Fruit fly (Drosophila melanogaster) whole organism, pupa: ENCODE results near the gene CG34303.

ENCODE experiments used
- CG15710 ChIP-seq: fragments of 200-800 bp; sonication (Bioruptor generic); optimal IDR thresholded peaks from 2 replicates; lab custom pipeline; 2018; ENCODE audit warnings: missing biosample characterization, mild to moderate bottlenecking, missing genetic modification characterization, moderate library complexity
- CG34367 ChIP-seq: fragments of 200-800 bp; sonication (Bioruptor generic); optimal IDR thresholded peaks from 2 replicates; lab custom pipeline; 2018; ENCODE audit warnings: missing biosample characterization, mild to moderate bottlenecking, missing genetic modification characterization
- D1 ChIP-seq: fragments of 200-800 bp; sonication (Bioruptor generic); optimal IDR thresholded peaks from 2 replicates; lab custom pipeline; 2018; ENCODE audit warnings: missing biosample characterization, mild to moderate bottlenecking, missing genetic modification characterization, moderate library complexity
- Ets98B ChIP-seq: fragments of 200-800 bp; sonication (Bioruptor generic); IDR thresholded peaks from 2 replicates; pipeline ENCODE4 v1.3.6; 2022; ENCODE audit warnings: missing biosample characterization, missing genetic modification characterization
- Snoo ChIP-seq: fragments of 200-800 bp; sonication (Bioruptor generic); optimal IDR thresholded peaks from 3 replicates; lab custom pipeline; 2017; ENCODE audit warnings: missing biosample characterization, mild to moderate bottlenecking, missing genetic modification characterization, inconsistent platforms
- gl ChIP-seq: fragments of 200-800 bp; sonication (Bioruptor generic); optimal IDR thresholded peaks from 2 replicates; lab custom pipeline; 2018; ENCODE audit warnings: missing biosample characterization, mild to moderate bottlenecking, missing genetic modification characterization

- TF ChIP-seq Snoo (tag; lab: Kevin White, UChicago) (no peak), gl (no peak), Ets98B (GFP tag; lab: Robert Waterston, UW) (no peak), CG15710 (tag; lab: Kevin White, UChicago) (no peak), CG34367 (tag; lab: Kevin White, UChicago) (no peak), D1 (tag; lab: Kevin White, UChicago) (no peak)
Measured at dm6 chr3R:10108289-10108928, 43.3 kb downstream of the CG34303 start.
